Fruit fly (Drosophila melanogaster): ENCODE measurements around the gene CG33493.

CG33493 gene

DNA sequence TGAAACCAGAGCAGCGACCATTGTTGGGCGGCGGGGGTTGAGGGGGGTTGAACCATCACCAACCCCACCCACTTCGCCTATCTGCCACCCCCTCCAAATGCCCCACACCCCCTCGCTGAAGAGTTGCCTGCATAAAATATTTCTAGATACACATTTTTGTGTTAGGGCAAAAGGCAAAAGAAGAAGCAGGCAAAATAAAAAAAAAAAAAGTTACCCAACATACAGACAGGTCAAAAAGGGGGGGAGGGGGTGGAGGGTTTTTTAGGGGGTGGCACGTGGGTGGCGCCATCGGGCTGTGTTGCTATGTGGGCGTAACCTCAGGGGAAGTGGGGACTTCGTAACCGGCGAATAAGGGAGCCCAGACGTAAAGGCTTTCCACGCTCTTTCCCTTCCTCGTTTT is 20.4 kb downstream of the CG33493 start:
- TF ChIP-seq bab1 (GFP tag; optimal IDR thresholded peaks at IDR 0.05) (no peak), CG11617 (GFP tag; optimal IDR thresholded peaks at IDR 0.05) (no peak), ovo (GFP tag; optimal IDR thresholded peaks at IDR 0.05) (no peak), cic (GFP tag; optimal IDR thresholded peaks at IDR 0.05) (no peak), Hr96 (GFP tag; optimal IDR thresholded peaks at IDR 0.05) (no peak), CG14711 (tag; optimal IDR thresholded peaks at IDR 0.05) (no peak), Clk (GFP tag; optimal IDR thresholded peaks at IDR 0.05) (no peak), CG33017 (tag; optimal IDR thresholded peaks at IDR 0.05) (no peak), CG5204 (GFP tag; optimal IDR thresholded peaks at IDR 0.05) (no peak), kay (GFP tag; ENCODE audit: borderline replicate concordance) (no peak), pad (GFP tag; optimal IDR thresholded peaks at IDR 0.05) (no peak), CG7101 (tag; optimal IDR thresholded peaks at IDR 0.05) (no peak), Crg-1 (GFP tag; optimal IDR thresholded peaks at IDR 0.05) (no peak), CG1620 (GFP tag; optimal IDR thresholded peaks at IDR 0.05) (no peak), CG12768 (GFP tag; optimal IDR thresholded peaks at IDR 0.05) (no peak), Mnt (GFP tag; optimal IDR thresholded peaks at IDR 0.05) (no peak)

DNA sequence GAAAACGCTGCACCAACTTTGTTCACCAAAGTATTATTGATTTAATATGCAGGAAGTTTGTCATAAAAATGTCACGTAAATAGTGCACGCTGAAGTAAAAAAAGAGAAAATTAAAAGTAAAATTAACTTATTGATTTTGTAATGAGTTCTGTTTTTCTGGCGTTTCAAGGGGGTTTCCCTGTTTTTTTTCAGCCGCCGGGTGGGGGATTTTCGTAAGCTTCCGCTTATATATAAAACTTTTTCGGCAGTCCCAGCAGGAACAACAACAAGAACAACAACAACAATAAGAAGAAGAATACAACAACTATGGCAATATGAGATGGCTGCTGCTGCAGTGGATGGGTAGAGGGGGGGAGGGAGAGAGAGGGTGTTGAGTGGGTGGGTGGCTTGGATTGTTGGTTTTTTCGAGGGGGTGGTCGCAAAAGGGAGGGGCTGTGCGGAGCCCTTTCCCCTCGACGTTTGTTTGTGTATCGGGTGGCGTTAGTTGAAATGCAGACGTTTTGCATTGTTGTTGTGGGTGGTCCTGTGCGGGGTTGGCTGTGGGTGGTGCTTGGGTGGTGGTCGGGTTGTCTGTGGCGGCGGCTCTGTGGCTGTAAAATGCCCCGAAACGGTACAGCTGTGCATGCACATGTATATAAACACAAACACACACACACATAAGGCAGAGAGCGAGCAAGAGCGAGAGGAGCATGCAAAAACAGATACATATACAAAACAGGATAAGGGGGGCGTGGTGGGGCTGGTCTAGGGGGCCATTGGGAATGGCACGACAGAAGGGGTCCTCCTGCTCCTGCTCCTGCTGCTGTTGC is 23.2 kb downstream of the CG33493 start:
- TF ChIP-seq Crg-1 (GFP tag; optimal IDR thresholded peaks at IDR 0.05): no peak
- TF ChIP-seq cic (GFP tag; optimal IDR thresholded peaks at IDR 0.05): no peak
- no peak for TF ChIP-seq CG5204 (GFP tag; optimal IDR thresholded peaks at IDR 0.05)
- TF ChIP-seq kay (GFP tag; ENCODE audit: borderline replicate concordance): peak; percentile 90

- TF ChIP-seq Hr96 (GFP tag; optimal IDR thresholded peaks at IDR 0.05): no peak
- no peak for TF ChIP-seq cnc (optimal IDR thresholded peaks at IDR 0.05)
- peak; percentile 87 for TF ChIP-seq tj (GFP tag; optimal IDR thresholded peaks at IDR 0.05)
- TF ChIP-seq pad (GFP tag; optimal IDR thresholded peaks at IDR 0.05): no peak
- TF ChIP-seq kay (GFP tag; ENCODE audit: borderline replicate concordance): no peak
- no peak for TF ChIP-seq CG7045 (GFP tag; optimal IDR thresholded peaks at IDR 0.05)
Measured at dm6 chr3L:10667341-10667740, 25.6 kb downstream of the CG33493 start.

DNA sequence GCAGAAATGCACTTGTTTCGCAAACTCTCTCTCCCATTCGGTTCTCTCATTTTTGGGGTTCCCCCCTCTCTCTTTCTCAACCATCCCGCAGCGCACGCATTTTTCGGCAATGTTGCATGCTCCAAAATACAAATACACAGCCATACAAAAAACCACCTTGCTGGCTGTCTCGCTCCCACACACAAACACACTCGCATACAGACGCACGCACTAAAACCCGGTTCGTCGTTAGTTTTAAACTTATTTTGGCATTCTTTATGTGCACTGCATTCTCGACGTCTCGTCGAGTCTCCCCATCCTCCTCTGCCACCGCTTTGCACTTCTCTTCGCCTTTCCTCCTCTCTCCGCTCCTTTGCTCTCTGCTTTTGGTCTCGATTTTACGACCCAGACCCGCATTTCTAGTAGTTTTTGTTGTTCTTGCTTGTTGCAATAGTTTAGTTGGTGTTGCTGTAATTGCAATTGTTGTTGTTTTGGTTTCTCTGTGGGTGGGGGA is 26.4 kb downstream of the CG33493 start:
- TF ChIP-seq Mnt (GFP tag; optimal IDR thresholded peaks at IDR 0.05): no peak
- no peak for TF ChIP-seq CG7045 (GFP tag; optimal IDR thresholded peaks at IDR 0.05)
- no peak for TF ChIP-seq ovo (GFP tag; optimal IDR thresholded peaks at IDR 0.05)
- TF ChIP-seq CG1620 (GFP tag; optimal IDR thresholded peaks at IDR 0.05): no peak
- no peak for TF ChIP-seq kay (GFP tag; ENCODE audit: borderline replicate concordance)
- no peak for TF ChIP-seq CG11617 (GFP tag; optimal IDR thresholded peaks at IDR 0.05)
- TF ChIP-seq cnc (optimal IDR thresholded peaks at IDR 0.05): no peak
- no peak for TF ChIP-seq CG33017 (tag; optimal IDR thresholded peaks at IDR 0.05)

- peak; percentile 98 for TF ChIP-seq CG12768 (GFP tag; optimal IDR thresholded peaks at IDR 0.05)
- TF ChIP-seq Mnt (GFP tag; optimal IDR thresholded peaks at IDR 0.05): peak; percentile 84
- TF ChIP-seq Hr96 (GFP tag; optimal IDR thresholded peaks at IDR 0.05): peak; percentile 88
- TF ChIP-seq kay (GFP tag; ENCODE audit: borderline replicate concordance): peak; percentile 85
- peak; percentile 89 for TF ChIP-seq pad (GFP tag; optimal IDR thresholded peaks at IDR 0.05)
- peak; percentile 88 for TF ChIP-seq Crg-1 (GFP tag; optimal IDR thresholded peaks at IDR 0.05)
- peak; percentile 96 for TF ChIP-seq bab1 (GFP tag; optimal IDR thresholded peaks at IDR 0.05)
- TF ChIP-seq ovo (GFP tag; optimal IDR thresholded peaks at IDR 0.05): peak; percentile 81
- peak; percentile 99 for TF ChIP-seq CG11617 (GFP tag; optimal IDR thresholded peaks at IDR 0.05)
- no peak for TF ChIP-seq CG5204 (GFP tag; optimal IDR thresholded peaks at IDR 0.05)
- TF ChIP-seq Clk (GFP tag; optimal IDR thresholded peaks at IDR 0.05): peak; percentile 93
- TF ChIP-seq CG14711 (tag; optimal IDR thresholded peaks at IDR 0.05): peak; percentile 90
- peak; percentile 97 for TF ChIP-seq toe (GFP tag; optimal IDR thresholded peaks at IDR 0.05)
- TF ChIP-seq CG33017 (tag; optimal IDR thresholded peaks at IDR 0.05): peak; percentile 98
- TF ChIP-seq tj (GFP tag; optimal IDR thresholded peaks at IDR 0.05): peak; percentile 91
- peak; percentile 98 for TF ChIP-seq CG7045 (GFP tag; optimal IDR thresholded peaks at IDR 0.05)
- TF ChIP-seq CG1620 (GFP tag; optimal IDR thresholded peaks at IDR 0.05): peak; percentile 77
- peak; percentile 97 for TF ChIP-seq CG7101 (tag; optimal IDR thresholded peaks at IDR 0.05)
- TF ChIP-seq cnc (optimal IDR thresholded peaks at IDR 0.05): no peak
- TF ChIP-seq cic (GFP tag; optimal IDR thresholded peaks at IDR 0.05): peak; percentile 90
Measured at dm6 chr3L:10665433-10666150, 27.4 kb downstream of the CG33493 start.

DNA sequence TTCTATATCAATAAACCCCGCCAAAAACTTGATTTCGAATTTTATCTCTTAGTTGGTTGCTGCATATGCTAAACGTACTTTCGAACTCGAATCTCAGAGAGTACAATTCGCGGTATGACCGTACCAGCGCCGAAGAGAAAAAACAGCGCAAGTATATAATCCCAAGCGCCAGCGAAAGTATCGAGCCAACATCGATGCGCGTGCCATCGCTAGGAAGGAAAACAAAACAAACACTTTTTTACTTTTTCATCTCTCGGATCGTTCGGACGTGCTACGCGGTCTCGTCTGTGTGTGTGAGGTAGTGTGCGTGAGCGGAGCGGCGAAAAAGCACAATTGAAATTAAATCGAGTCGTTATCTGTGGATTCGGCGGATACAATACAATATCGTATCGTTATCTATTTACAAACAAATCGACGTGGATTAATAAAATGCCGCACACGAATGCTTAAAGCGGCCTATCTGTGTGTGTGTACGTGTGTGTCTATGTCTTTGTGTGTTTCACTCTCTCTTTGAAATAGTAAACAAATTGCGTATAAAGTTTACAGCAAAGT is 28.4 kb downstream of the CG33493 start, which contains the start of gene simj:
TSS of gene simj (plus strand) at position 229 of the 552 bp plus-strand sequence.
- TF ChIP-seq bab1 (GFP tag; optimal IDR thresholded peaks at IDR 0.05) (peak; percentile 76), pad (GFP tag; optimal IDR thresholded peaks at IDR 0.05) (peak; percentile 45), CG7045 (GFP tag; optimal IDR thresholded peaks at IDR 0.05) (peak; percentile 28), Crg-1 (GFP tag; optimal IDR thresholded peaks at IDR 0.05) (peak; percentile 43), CG33017 (tag; optimal IDR thresholded peaks at IDR 0.05) (peak; percentile 76), cic (GFP tag; optimal IDR thresholded peaks at IDR 0.05) (peak; percentile 89), kay (GFP tag; ENCODE audit: borderline replicate concordance) (peak; percentile 67), CG7101 (tag; optimal IDR thresholded peaks at IDR 0.05) (peak; percentile 78), CG14711 (tag; optimal IDR thresholded peaks at IDR 0.05) (peak; percentile 39), toe (GFP tag; optimal IDR thresholded peaks at IDR 0.05) (peak; percentile 6), Hr96 (GFP tag; optimal IDR thresholded peaks at IDR 0.05) (peak; percentile 54), CG1620 (GFP tag; optimal IDR thresholded peaks at IDR 0.05) (peak; percentile 39), tj (GFP tag; optimal IDR thresholded peaks at IDR 0.05) (peak; percentile 51), CG12768 (GFP tag; optimal IDR thresholded peaks at IDR 0.05) (peak; percentile 72), Mnt (GFP tag; optimal IDR thresholded peaks at IDR 0.05) (peak; percentile 78), CG11617 (GFP tag; optimal IDR thresholded peaks at IDR 0.05) (peak; percentile 59), ovo (GFP tag; optimal IDR thresholded peaks at IDR 0.05) (peak; percentile 56), cnc (optimal IDR thresholded peaks at IDR 0.05) (no peak), Clk (GFP tag; optimal IDR thresholded peaks at IDR 0.05) (no peak), CG5204 (GFP tag; optimal IDR thresholded peaks at IDR 0.05) (no peak)
